Fruit fly (Drosophila melanogaster) whole organism, wandering third instar larva: ENCODE measurements around the gene CG3081.

ENCODE experiments used
- Abd-B ChIP-seq: fragments of >200 bp; optimal IDR thresholded peaks from 2 replicates; lab custom pipeline; 2017; ENCODE audit warnings: missing biosample characterization, missing genetic modification characterization
- CG32264 ChIP-seq: fragments of 200-800 bp; sonication (Bioruptor generic); optimal IDR thresholded peaks from 2 replicates; lab custom pipeline; 2016; ENCODE audit warnings: missing biosample characterization, missing genetic modification characterization
- CG9705 ChIP-seq: fragments of 200-800 bp; sonication (Bioruptor generic); optimal IDR thresholded peaks from 2 replicates; lab custom pipeline; 2018; ENCODE audit warnings: missing biosample characterization, mild to moderate bottlenecking, missing genetic modification characterization
- CrebA ChIP-seq: fragments of 200-800 bp; sonication (Bioruptor generic); optimal IDR thresholded peaks from 2 replicates; lab custom pipeline; 2016; ENCODE audit warnings: missing biosample characterization, mild to moderate bottlenecking, missing genetic modification characterization, borderline replicate concordance
- Dfd ChIP-seq: fragments of >200 bp; optimal IDR thresholded peaks from 2 replicates; lab custom pipeline; 2017; ENCODE audit warnings: missing biosample characterization, missing genetic modification characterization
- Dif ChIP-seq: fragments of 200-275, 200-300 bp; sonication (Bioruptor generic); optimal IDR thresholded peaks from 2 replicates; lab custom pipeline; 2018; ENCODE audit warnings: missing biosample characterization, missing genetic modification characterization; ENCODE audit not compliant: partially characterized antibody
- GATAd ChIP-seq: sonication (Bioruptor generic); optimal IDR thresholded peaks from 2 replicates; lab custom pipeline; 2016; ENCODE audit warnings: missing biosample characterization, missing genetic modification characterization
- HLH106 ChIP-seq: fragments of 200-800 bp; optimal IDR thresholded peaks from 3 replicates; lab custom pipeline; 2019; ENCODE audit warnings: missing biosample characterization, mild to moderate bottlenecking, missing genetic modification characterization, moderate library complexity
- Hnf4 ChIP-seq: fragments of 200-800 bp; sonication (Bioruptor generic); optimal IDR thresholded peaks from 2 replicates; lab custom pipeline; 2016; ENCODE audit warnings: missing biosample characterization, mild to moderate bottlenecking, missing genetic modification characterization
- Hr78 ChIP-seq: fragments of >200 bp; optimal IDR thresholded peaks from 2 replicates; lab custom pipeline; 2017; ENCODE audit warnings: missing biosample characterization, missing genetic modification characterization
- Hr83 ChIP-seq: fragments of 200-300 bp; sonication (Bioruptor generic); optimal IDR thresholded peaks from 2 replicates; lab custom pipeline; 2016; ENCODE audit warnings: missing biosample characterization, mild to moderate bottlenecking, missing genetic modification characterization, moderate library complexity; ENCODE audit not compliant: poor library complexity, severe bottlenecking
- Myc ChIP-seq: fragments of >200 bp; optimal IDR thresholded peaks from 2 replicates; lab custom pipeline; 2017
- OdsH ChIP-seq: fragments of 200-800 bp; sonication (Bioruptor generic); optimal IDR thresholded peaks from 2 replicates; lab custom pipeline; 2016; ENCODE audit warnings: missing biosample characterization, mild to moderate bottlenecking, missing genetic modification characterization
- Rel ChIP-seq, 2 experiments: fragments of 200-800 bp; sonication (Bioruptor generic) in 1 of 2; optimal IDR thresholded peaks; 2 replicates in 1 of 2; 3 replicates in 1 of 2; lab custom pipeline; 2016 to 2019; ENCODE audit warnings: mild to moderate bottlenecking in 2 of 2, missing biosample characterization in 2 of 2, missing genetic modification characterization in 2 of 2, moderate library complexity in 1 of 2
- Sp1 ChIP-seq: fragments of 200-800 bp; sonication (Bioruptor generic); optimal IDR thresholded peaks from 3 replicates; lab custom pipeline; 2019; ENCODE audit warnings: missing biosample characterization, mild to moderate bottlenecking, missing genetic modification characterization, moderate library complexity
- Vsx2 ChIP-seq: fragments of 200-300, 225-300 bp; sonication (Bioruptor generic); optimal IDR thresholded peaks from 2 replicates; lab custom pipeline; 2018; ENCODE audit warnings: missing biosample characterization, missing genetic modification characterization; ENCODE audit not compliant: partially characterized antibody
- br ChIP-seq: fragments of 200-800 bp; sonication (Bioruptor generic); optimal IDR thresholded peaks from 2 replicates; lab custom pipeline; 2016; ENCODE audit warnings: missing biosample characterization, missing genetic modification characterization
- brk ChIP-seq: fragments of 200-800 bp; sonication (Bioruptor generic); optimal IDR thresholded peaks from 2 replicates; lab custom pipeline; 2016; ENCODE audit warnings: missing biosample characterization, mild to moderate bottlenecking, missing genetic modification characterization
- dl ChIP-seq, 2 experiments: fragments of 175-275, 200-275 bp in 1 of 2; fragments of 200-275 bp in 1 of 2; sonication (Bioruptor generic); optimal IDR thresholded peaks; lab custom pipeline; 2018; ENCODE audit warnings: mild to moderate bottlenecking in 2 of 2, missing biosample characterization in 2 of 2, missing genetic modification characterization in 2 of 2, moderate library complexity in 2 of 2; ENCODE audit not compliant: partially characterized antibody in 2 of 2, insufficient read depth in 1 of 2
- dmrt93B ChIP-seq: fragments of 200-800 bp; sonication (Bioruptor generic); optimal IDR thresholded peaks from 2 replicates; lab custom pipeline; 2018; ENCODE audit warnings: missing biosample characterization, mild to moderate bottlenecking, missing genetic modification characterization
- dsf ChIP-seq: sonication (Bioruptor generic); optimal IDR thresholded peaks from 2 replicates; lab custom pipeline; 2016; ENCODE audit warnings: missing biosample characterization, missing genetic modification characterization, borderline replicate concordance
- ey ChIP-seq: fragments of 200-800 bp; sonication (Bioruptor generic); optimal IDR thresholded peaks from 2 replicates; lab custom pipeline; 2016; ENCODE audit warnings: missing biosample characterization, missing genetic modification characterization
- foxo ChIP-seq, 2 experiments: fragments of 200-800 bp; sonication (Bioruptor generic); optimal IDR thresholded peaks; 2 replicates in 1 of 2; 3 replicates in 1 of 2; lab custom pipeline; 2016 to 2017; ENCODE audit warnings: missing biosample characterization in 2 of 2, missing genetic modification characterization in 2 of 2
- fru ChIP-seq: fragments of 200-800 bp; sonication (Bioruptor generic); optimal IDR thresholded peaks from 3 replicates; lab custom pipeline; 2016; ENCODE audit warnings: missing biosample characterization, mild to moderate bottlenecking, missing genetic modification characterization
- h ChIP-seq: fragments of 200-800 bp; sonication (Bioruptor generic); optimal IDR thresholded peaks from 3 replicates; lab custom pipeline; 2016; ENCODE audit warnings: missing biosample characterization, mild to moderate bottlenecking, missing genetic modification characterization
- jim ChIP-seq: fragments of 175-275, 200-325 bp; sonication (Bioruptor generic); optimal IDR thresholded peaks from 2 replicates; lab custom pipeline; 2016; ENCODE audit warnings: missing biosample characterization, mild to moderate bottlenecking, missing genetic modification characterization
- lola ChIP-seq: fragments of >200 bp; optimal IDR thresholded peaks from 2 replicates; lab custom pipeline; 2017; ENCODE audit warnings: missing biosample characterization, missing genetic modification characterization
- psq ChIP-seq: fragments of 200-800 bp; sonication (Bioruptor generic); optimal IDR thresholded peaks from 3 replicates; lab custom pipeline; 2017; ENCODE audit warnings: missing biosample characterization, mild to moderate bottlenecking, missing genetic modification characterization, moderate library complexity
- rgr ChIP-seq: fragments of 200-800 bp; sonication (Bioruptor generic); optimal IDR thresholded peaks from 3 replicates; lab custom pipeline; 2016; ENCODE audit warnings: missing biosample characterization, mild to moderate bottlenecking, missing genetic modification characterization
- sage ChIP-seq: fragments of 200-800 bp; sonication (Bioruptor generic); optimal IDR thresholded peaks from 2 replicates; lab custom pipeline; 2016; ENCODE audit warnings: missing biosample characterization, mild to moderate bottlenecking, missing genetic modification characterization
- tai ChIP-seq: sonication (Bioruptor generic); optimal IDR thresholded peaks from 2 replicates; lab custom pipeline; 2016; ENCODE audit warnings: missing biosample characterization, missing genetic modification characterization
- usp ChIP-seq: fragments of >200 bp; optimal IDR thresholded peaks from 2 replicates; lab custom pipeline; 2017; ENCODE audit warnings: missing biosample characterization, missing genetic modification characterization

Gene CG3081

DNA sequence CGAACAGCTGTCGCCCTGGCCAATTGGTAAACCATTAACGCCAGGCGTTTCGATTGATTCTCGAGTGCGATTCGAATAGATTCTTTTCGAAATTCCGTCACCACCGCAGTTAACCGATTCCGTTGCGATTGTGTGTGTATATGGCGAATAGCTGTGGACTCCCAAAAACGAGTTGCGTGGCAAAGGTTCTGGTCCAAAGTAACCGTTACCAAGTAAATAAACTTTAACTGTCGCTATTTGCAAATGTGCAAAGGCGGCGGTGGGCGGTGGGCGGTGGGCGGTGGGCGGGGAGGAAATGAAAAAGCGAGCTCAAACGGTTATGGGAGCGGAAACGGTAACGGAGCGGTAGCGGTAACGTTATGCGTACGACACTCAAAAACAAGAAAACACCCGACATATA lies at the start of gene CG3081:
TSS of gene CG3081 (minus strand) at position 101 of the 400 bp plus-strand sequence.
- TF ChIP-seq usp (GFP tag; lab: Kevin White, UChicago) (no peak), h (GFP tag; lab: Kevin White, UChicago) (no peak), foxo (GFP tag; optimal IDR thresholded peaks at IDR 0.05; lab: Kevin White, UChicago) (no peak), dl (GFP tag; optimal IDR thresholded peaks at IDR 0.05; lab: Kevin White, UChicago; ENCODE audit: insufficient read depth in 1 of 2, partially characterized antibody in 2 of 2) (no peak), Hnf4 (GFP tag; lab: Kevin White, UChicago) (no peak), HLH106 (no peak), dsf (GFP tag; lab: Kevin White, UChicago) (no peak), brk (GFP tag; lab: Kevin White, UChicago) (no peak), Hr83 (GFP tag; lab: Kevin White, UChicago) (no peak), Myc (no peak), br (GFP tag; lab: Kevin White, UChicago) (no peak), CrebA (GFP tag; lab: Kevin White, UChicago) (no peak), Abd-B (GFP tag; lab: Kevin White, UChicago) (no peak)

DNA sequence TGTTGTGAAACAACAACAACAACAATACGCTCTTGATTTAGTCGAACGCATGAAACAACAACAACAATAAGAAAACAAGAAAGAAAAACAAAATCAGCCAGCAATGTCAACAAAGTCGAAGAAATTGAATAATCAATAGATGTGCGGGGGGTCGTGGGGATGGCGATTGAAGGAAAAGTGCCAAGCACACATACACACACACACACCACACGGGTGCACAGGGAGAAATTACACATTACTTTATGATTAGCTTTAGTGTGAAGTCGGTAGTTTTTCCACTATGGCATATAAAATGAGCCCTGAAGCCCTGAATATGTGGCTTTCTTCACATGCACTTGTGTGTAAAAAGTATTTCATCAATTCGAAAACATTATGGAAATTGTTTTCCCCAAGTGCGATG lies 49.2 kb upstream of the CG3081 start:
- no peak for TF ChIP-seq ey (GFP tag; lab: Kevin White, UChicago)
- TF ChIP-seq sage: no peak
- TF ChIP-seq GATAd (GFP tag; lab: Kevin White, UChicago): no peak
- TF ChIP-seq foxo (GFP tag; optimal IDR thresholded peaks at IDR 0.05; lab: Kevin White, UChicago): no peak
- TF ChIP-seq CG32264 (GFP tag; lab: Kevin White, UChicago): no peak
- no peak for TF ChIP-seq jim
- TF ChIP-seq tai: no peak
- TF ChIP-seq dsf (GFP tag; lab: Kevin White, UChicago): no peak
- TF ChIP-seq br (GFP tag; lab: Kevin White, UChicago): no peak
- TF ChIP-seq CG9705 (GFP tag; lab: Kevin White, UChicago): no peak
- no peak for TF ChIP-seq Dfd (GFP tag; lab: Kevin White, UChicago)
- no peak for TF ChIP-seq lola (GFP tag; lab: Kevin White, UChicago)
- no peak for TF ChIP-seq Hr83 (GFP tag; lab: Kevin White, UChicago)
- no peak for TF ChIP-seq Dif
- TF ChIP-seq OdsH (GFP tag; lab: Kevin White, UChicago): no peak
- TF ChIP-seq Hnf4 (GFP tag; lab: Kevin White, UChicago): no peak
- TF ChIP-seq Vsx2: no peak
- TF ChIP-seq psq (GFP tag; lab: Kevin White, UChicago): no peak
- no peak for TF ChIP-seq Rel (GFP tag; optimal IDR thresholded peaks at IDR 0.05; lab: Kevin White, UChicago)
- no peak for TF ChIP-seq Rel (tag; optimal IDR thresholded peaks at IDR 0.05; lab: Kevin White, UChicago)

DNA sequence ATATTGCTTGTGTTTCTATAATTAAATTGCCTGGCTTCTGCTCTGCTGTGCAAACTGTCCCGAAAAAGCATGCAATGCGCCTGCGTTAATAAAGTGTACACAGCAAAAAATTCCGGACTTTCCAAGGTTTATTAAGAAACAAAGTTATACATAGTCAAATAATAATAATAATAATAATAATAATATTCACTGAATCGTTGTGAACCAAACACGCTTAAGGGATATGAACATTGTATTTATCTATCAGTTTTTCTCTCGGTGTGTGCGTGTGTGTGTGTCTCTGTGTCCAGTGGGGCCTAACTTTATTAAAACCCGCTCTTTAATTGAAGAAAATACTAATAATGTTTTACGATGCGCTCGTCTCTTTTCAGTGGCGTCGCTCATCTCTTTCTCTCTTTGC lies 47.4 kb upstream of the CG3081 start:
- TF ChIP-seq HLH106 (peak; percentile 30), br (GFP tag; lab: Kevin White, UChicago) (no peak), foxo (GFP tag; optimal IDR thresholded peaks at IDR 0.05; lab: Kevin White, UChicago) (peak in 1 of 2 experiments; percentile 19), Myc (no peak), rgr (GFP tag; lab: Kevin White, UChicago) (peak; percentile 10), Sp1 (GFP tag; lab: Kevin White, UChicago) (peak; percentile 1)

DNA sequence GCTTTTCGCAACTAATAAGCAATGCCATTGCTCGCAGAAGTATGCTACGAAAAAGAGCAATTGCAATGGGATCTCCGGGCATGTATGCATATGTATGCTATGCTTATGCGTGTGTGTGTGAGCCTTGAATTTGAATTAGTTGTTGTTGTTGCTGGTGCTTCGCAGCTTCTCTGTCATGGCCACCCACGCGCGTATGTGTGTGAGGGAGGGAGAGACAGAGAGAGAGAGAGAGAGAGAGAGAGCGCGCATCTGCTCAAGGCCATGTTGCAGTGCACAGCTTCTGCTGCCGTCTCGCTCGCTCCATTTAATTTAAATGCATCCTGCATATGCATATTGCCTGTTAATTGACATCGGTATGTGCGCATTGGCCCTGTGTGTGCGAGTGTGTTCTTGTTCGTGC lies 47.0 kb upstream of the CG3081 start:
- TF ChIP-seq dl (GFP tag; optimal IDR thresholded peaks at IDR 0.05; lab: Kevin White, UChicago; ENCODE audit: insufficient read depth in 1 of 2, partially characterized antibody in 2 of 2): no peak
- TF ChIP-seq dmrt93B (GFP tag; lab: Kevin White, UChicago): no peak
- TF ChIP-seq Abd-B (GFP tag; lab: Kevin White, UChicago): no peak
- TF ChIP-seq OdsH (GFP tag; lab: Kevin White, UChicago): no peak
- no peak for TF ChIP-seq fru
- no peak for TF ChIP-seq foxo (GFP tag; optimal IDR thresholded peaks at IDR 0.05; lab: Kevin White, UChicago)
- TF ChIP-seq Hr78 (GFP tag; lab: Kevin White, UChicago): no peak
- TF ChIP-seq CG9705 (GFP tag; lab: Kevin White, UChicago): no peak
- no peak for TF ChIP-seq Hnf4 (GFP tag; lab: Kevin White, UChicago)
- no peak for TF ChIP-seq h (GFP tag; lab: Kevin White, UChicago)
- no peak for TF ChIP-seq Rel (GFP tag; optimal IDR thresholded peaks at IDR 0.05; lab: Kevin White, UChicago)
- TF ChIP-seq Rel (tag; optimal IDR thresholded peaks at IDR 0.05; lab: Kevin White, UChicago): no peak
- TF ChIP-seq Vsx2: no peak
- TF ChIP-seq CG32264 (GFP tag; lab: Kevin White, UChicago): no peak
- TF ChIP-seq Sp1 (GFP tag; lab: Kevin White, UChicago): no peak
